Fruit fly (Drosophila melanogaster): ENCODE data around the gene CG42671.

Gene CG42671

DNA sequence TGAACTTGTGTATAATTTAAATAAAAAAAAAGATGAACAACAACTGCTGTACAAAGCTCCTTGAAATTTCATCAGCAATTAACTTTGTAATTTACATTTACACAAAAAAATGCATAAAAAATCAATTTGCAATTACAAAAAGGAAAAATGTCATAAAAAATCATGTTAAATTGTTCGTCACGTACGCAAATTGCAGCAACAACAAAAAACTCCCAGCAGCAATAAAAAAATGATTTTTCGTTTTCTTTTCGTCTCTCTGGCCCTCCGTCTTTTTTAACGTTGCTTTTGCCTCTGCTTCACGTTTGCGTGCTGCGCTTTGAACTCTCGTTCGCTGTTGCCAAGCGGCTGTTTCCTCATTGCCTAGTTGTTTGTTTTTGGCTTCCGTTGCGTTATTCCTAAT, 38.8 kb downstream of the CG42671 start:
- TF ChIP-seq CG4496 (GFP tag; IDR thresholded peaks at IDR 0.05) = 0 out of 3 replicates have a peak, but pooled peaks have one; percentile 35
- no peak for TF ChIP-seq Pif1B (GFP tag; optimal IDR thresholded peaks at IDR 0.05)
- TF ChIP-seq D1 (tag; optimal IDR thresholded peaks at IDR 0.05) = peak; percentile 8
- peak; percentile 20; the same call in 1 of the 2 replicates for TF ChIP-seq CG32121 (GFP tag; IDR thresholded peaks at IDR 0.05)
- no peak for TF ChIP-seq Ets98B (GFP tag; IDR thresholded peaks at IDR 0.05)
- TF ChIP-seq Snoo (tag; optimal IDR thresholded peaks at IDR 0.05) = no peak
- TF ChIP-seq CG12605 (GFP tag; IDR thresholded peaks at IDR 0.05) = no peak

DNA sequence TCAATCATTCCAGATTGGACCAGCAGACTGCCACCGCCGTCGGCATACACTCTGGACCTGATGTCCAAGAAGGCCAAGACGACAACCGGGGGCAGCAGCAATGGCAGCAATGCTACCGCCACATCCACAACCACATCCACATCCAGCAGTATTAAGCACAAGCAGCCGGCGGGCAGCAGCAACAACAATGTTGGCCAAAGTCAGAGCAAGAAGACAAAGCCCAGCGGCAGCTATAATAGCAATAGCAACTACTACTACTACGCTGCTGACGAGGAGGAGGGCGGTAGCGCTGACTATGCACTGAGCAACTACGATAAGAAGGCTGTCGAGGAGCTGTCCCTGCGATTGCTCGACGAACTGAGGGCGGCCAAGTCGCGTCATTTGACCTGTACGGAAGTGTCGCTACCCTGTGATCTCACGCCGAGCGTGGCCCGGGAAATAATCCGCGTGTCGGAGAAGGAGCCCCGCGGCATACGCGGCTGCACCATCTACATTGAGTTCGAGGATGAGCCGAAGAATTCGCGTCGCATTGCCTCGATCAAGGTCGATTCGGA, 39.5 kb downstream of the CG42671 start:
- TF ChIP-seq fd96Ca (GFP tag; IDR thresholded peaks at IDR 0.05) (no peak), CG14655 (GFP tag; optimal IDR thresholded peaks at IDR 0.05) (no peak), gl (tag; optimal IDR thresholded peaks at IDR 0.05) (no peak), Pif1A (GFP tag; optimal IDR thresholded peaks at IDR 0.05) (no peak), CG10348 (GFP tag; IDR thresholded peaks at IDR 0.05) (no peak), CG15710 (tag; optimal IDR thresholded peaks at IDR 0.05) (no peak), CG8159 (tag; optimal IDR thresholded peaks at IDR 0.05) (no peak), rn (GFP tag; IDR thresholded peaks at IDR 0.05) (no peak), CG17806 (tag; optimal IDR thresholded peaks at IDR 0.05) (no peak), EcR (GFP tag; optimal IDR thresholded peaks at IDR 0.05) (no peak), CG13204 (GFP tag; optimal IDR thresholded peaks at IDR 0.05) (no peak), Pif1B (GFP tag; optimal IDR thresholded peaks at IDR 0.05) (no peak), Ets98B (GFP tag; IDR thresholded peaks at IDR 0.05) (no peak), CG12605 (GFP tag; IDR thresholded peaks at IDR 0.05) (no peak)

DNA sequence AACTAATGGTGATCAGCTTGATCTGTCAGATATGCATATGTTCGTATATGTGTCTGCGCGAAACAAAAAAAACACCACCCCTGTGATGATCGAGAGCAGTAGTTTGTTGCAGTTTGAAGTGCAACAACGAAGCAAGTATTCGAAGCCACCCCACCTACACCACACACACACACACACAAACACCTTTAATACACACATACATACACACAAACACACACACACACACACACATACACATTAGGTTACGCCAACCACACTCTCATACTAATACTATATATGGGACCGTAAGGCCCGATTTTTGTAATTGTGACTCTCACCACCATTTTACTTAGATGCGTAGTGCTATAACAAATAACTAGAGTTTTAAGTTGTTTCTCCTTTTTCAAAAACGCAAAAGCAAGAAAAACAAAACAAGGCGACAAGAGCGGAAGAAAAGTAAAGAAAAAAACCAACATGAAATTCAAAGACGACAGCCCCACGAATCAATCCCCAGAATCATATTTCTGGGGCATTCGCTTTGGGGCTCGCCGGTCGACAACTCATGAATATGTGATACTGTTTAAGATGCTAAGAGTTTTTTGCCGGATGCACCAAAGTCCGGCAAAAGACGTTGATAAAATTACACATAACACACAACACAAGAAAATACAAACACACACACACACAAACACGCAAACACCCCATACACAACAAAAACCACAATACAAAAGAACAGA, 40.3 kb downstream of the CG42671 start:
- TF ChIP-seq CG34367 (tag; optimal IDR thresholded peaks at IDR 0.05) (no peak), gl (tag; optimal IDR thresholded peaks at IDR 0.05) (no peak), CG17806 (tag; optimal IDR thresholded peaks at IDR 0.05) (no peak), D1 (tag; optimal IDR thresholded peaks at IDR 0.05) (no peak), rn (GFP tag; IDR thresholded peaks at IDR 0.05) (no peak), CG13204 (GFP tag; optimal IDR thresholded peaks at IDR 0.05) (no peak), CG10348 (GFP tag; IDR thresholded peaks at IDR 0.05) (no peak), Ets98B (GFP tag; IDR thresholded peaks at IDR 0.05) (no peak), CG8159 (tag; optimal IDR thresholded peaks at IDR 0.05) (no peak), Pif1A (GFP tag; optimal IDR thresholded peaks at IDR 0.05) (no peak), CG32121 (GFP tag; IDR thresholded peaks at IDR 0.05) (no peak), Pif1B (GFP tag; optimal IDR thresholded peaks at IDR 0.05) (no peak), fd96Ca (GFP tag; IDR thresholded peaks at IDR 0.05) (no peak), CG8301 (tag; optimal IDR thresholded peaks at IDR 0.05) (no peak), Snoo (tag; optimal IDR thresholded peaks at IDR 0.05) (no peak), CG4496 (GFP tag; IDR thresholded peaks at IDR 0.05) (no peak), CG15710 (tag; optimal IDR thresholded peaks at IDR 0.05) (no peak), CG12605 (GFP tag; IDR thresholded peaks at IDR 0.05) (no peak)

DNA sequence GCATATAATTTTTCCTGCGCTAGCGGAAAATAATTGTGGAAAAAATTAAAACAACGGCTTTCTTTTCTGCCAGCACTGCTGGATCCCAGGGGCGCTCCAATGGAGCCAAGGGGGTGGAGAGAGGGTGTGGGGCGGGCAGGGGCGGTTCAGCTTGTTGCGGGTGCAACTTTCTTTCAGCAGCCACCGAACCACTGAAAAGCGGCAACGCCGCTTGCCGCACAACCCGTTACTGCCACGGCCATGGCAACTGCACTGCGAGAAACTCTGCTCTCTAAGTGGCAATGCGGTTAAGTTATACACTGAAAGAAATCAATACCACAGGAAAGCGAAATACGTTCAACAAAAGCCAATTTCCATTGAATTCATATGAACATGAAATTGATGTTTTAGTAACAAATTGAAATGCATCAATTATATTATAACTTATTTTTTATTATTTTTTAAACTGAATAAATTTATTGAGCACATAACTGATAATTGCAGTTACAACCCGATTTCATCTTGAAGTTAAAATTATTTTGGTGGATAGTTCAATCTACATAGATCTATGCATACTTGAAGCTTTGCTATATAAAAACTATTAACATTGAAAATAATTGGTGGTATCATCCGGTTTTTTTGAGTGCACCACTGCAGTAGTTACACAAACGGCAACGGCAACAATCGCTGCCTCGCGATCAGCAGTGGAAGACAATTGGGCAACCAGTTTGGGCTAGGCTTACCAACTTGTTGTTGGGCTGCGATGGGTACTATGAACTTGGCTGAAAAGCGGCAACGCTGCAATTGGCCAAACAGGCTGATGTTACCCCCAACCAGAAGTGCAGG, 42.1 kb downstream of the CG42671 start:
- TF ChIP-seq Pif1A (GFP tag; optimal IDR thresholded peaks at IDR 0.05) (peak; percentile 61), Snoo (tag; optimal IDR thresholded peaks at IDR 0.05) (peak; percentile 77), CG32121 (GFP tag; IDR thresholded peaks at IDR 0.05) (peak; percentile 70), CG13204 (GFP tag; optimal IDR thresholded peaks at IDR 0.05) (peak; percentile 65), CG14655 (GFP tag; optimal IDR thresholded peaks at IDR 0.05) (peak; percentile 93), rn (GFP tag; IDR thresholded peaks at IDR 0.05) (peak; percentile 73), Ets98B (GFP tag; IDR thresholded peaks at IDR 0.05) (peak; percentile 84), EcR (GFP tag; optimal IDR thresholded peaks at IDR 0.05) (peak; percentile 42), gl (tag; optimal IDR thresholded peaks at IDR 0.05) (peak; percentile 37), CG10348 (GFP tag; IDR thresholded peaks at IDR 0.05) (0 out of 2 replicates have a peak, but pooled peaks have one; percentile 39), CG8159 (tag; optimal IDR thresholded peaks at IDR 0.05) (peak; percentile 92), CG15710 (tag; optimal IDR thresholded peaks at IDR 0.05) (peak; percentile 86), Pif1B (GFP tag; optimal IDR thresholded peaks at IDR 0.05) (peak; percentile 57), CG8301 (tag; optimal IDR thresholded peaks at IDR 0.05) (peak; percentile 82), CG4496 (GFP tag; IDR thresholded peaks at IDR 0.05) (peak; percentile 61; the same call in 2 of the 3 replicates), D1 (tag; optimal IDR thresholded peaks at IDR 0.05) (peak; percentile 44), CG12605 (GFP tag; IDR thresholded peaks at IDR 0.05) (no peak), CG9948 (tag; optimal IDR thresholded peaks at IDR 0.05) (peak; percentile 79), CG17806 (tag; optimal IDR thresholded peaks at IDR 0.05) (peak; percentile 74), CG34367 (tag; optimal IDR thresholded peaks at IDR 0.05) (peak; percentile 70), fd96Ca (GFP tag; IDR thresholded peaks at IDR 0.05) (peak; percentile 85)

DNA sequence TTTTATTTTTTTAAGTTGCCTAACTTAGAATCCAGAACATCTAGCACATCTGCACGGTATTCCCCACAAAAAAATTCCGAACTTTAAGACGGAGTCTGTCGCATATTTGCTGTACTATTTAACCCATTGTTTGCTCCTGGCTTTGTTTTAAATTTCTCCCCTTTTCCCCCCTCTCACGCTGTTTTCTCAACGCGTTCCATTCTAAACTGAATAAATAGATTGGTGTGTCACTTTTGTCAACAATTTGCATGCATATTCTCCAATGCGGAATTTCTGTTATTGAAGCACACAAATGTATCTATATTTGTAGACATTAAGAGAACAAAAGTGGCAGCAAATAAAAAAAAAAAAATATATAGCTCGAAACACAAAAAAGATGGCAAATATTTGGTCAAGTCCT, 44.1 kb downstream of the CG42671 start:
- TF ChIP-seq CG14655 (GFP tag; optimal IDR thresholded peaks at IDR 0.05) = no peak
- no peak for TF ChIP-seq CG17806 (tag; optimal IDR thresholded peaks at IDR 0.05)
- TF ChIP-seq CG10348 (GFP tag; IDR thresholded peaks at IDR 0.05) = no peak
- TF ChIP-seq CG15710 (tag; optimal IDR thresholded peaks at IDR 0.05) = no peak
- no peak for TF ChIP-seq gl (tag; optimal IDR thresholded peaks at IDR 0.05)
- TF ChIP-seq CG9948 (tag; optimal IDR thresholded peaks at IDR 0.05) = no peak

Measured in whole organism, pupa.